Worm (Caenorhabditis elegans): ENCODE data around the gene gcy-9.

Gene gcy-9

DNA sequence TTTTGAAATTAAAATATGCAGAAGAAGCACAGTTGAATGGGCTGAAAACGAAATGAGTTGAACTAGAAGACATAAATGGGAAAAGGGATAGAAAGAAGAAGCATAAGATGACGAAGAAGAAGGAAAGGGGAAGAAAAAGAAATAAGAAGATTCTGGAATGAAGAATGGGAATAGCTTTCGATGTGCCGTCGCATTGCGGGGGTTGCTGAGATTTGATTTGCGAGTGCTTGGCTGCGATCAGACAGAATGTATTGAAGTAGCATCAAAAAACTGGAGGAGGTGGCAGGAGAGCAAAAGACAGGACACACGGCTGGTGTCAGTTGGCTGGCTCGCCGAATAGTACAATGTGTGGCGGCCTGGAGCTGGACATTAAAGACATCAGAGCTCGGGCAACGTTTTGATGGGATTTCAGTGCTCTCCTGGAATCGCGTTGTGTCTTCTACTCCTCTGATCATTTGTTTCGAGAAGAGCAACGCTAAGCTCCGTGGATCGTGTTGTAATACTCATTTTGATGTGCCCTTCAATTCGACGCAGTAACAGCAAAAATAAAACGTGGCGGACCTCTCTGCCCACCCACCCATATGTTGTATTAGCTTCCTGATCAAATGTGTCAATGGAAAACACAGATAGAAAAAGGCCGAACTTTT lies 41.6 kb upstream of the gcy-9 start (continued):
- peak; percentile 25 for TF ChIP-seq C08G9.2 (tag; optimal IDR thresholded peaks at IDR 0.05)

DNA sequence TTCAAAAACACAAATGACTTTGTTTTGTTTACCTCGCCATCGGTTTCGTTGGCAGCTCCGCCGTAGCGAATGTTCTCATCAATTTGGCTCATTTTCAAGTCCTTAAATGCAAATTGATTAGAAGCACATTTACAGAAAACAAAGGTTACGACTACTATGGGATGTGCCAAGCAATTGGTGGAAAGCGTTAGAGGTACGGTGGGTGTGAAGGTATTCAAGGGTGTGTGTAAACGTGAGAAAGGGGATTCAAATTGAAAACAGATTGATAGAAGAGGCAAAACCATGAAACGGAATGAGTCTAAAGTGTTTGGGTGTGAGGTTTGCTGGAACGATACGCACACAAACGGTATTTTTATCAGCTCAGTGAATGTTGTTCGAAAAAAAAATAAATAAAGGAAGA lies 39.7 kb upstream of the gcy-9 start, which contains the start of gene tni-1:
Gene tni-1 (minus strand): TSS at position 101 of the 400 bp plus-strand sequence.
- no peak for TF ChIP-seq pha-4 (tag; optimal IDR thresholded peaks at IDR 0.05)
- TF ChIP-seq zip-5 (tag; optimal IDR thresholded peaks at IDR 0.05), result no peak
- TF ChIP-seq ceh-31 (tag; optimal IDR thresholded peaks at IDR 0.05), result no peak
- TF ChIP-seq pqm-1 (tag; optimal IDR thresholded peaks at IDR 0.05), result no peak
- no peak for TF ChIP-seq ttx-3 (tag; optimal IDR thresholded peaks at IDR 0.05)
- TF ChIP-seq tbx-2 (tag; optimal IDR thresholded peaks at IDR 0.05), result no peak

DNA sequence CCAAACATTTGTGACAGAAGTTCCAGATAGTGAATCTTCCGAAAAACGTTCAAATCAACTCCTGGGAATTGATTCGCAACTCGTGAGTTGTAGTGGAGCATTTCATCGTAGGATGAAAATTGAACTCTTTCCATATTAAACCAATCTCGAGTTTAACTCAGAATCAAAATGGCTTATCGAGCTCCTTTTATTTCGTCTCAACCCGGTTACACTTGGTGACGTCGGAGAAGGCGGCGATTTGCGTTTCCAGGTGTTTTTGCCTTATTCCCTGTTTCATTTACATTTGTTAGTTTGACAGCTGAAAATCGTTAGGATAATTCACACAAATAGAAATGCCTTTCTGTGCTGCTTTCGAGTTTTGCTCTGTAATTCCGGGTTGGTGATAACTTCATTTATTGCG lies 37.8 kb upstream of the gcy-9 start, which contains the start of gene F42E11.3:
Gene F42E11.3 (minus strand): TSS at position 101 of the 400 bp plus-strand sequence.
- TF ChIP-seq syd-9 (tag; optimal IDR thresholded peaks at IDR 0.05), result no peak
- peak; percentile 31 for TF ChIP-seq ama-1 (optimal IDR thresholded peaks at IDR 0.05)

DNA sequence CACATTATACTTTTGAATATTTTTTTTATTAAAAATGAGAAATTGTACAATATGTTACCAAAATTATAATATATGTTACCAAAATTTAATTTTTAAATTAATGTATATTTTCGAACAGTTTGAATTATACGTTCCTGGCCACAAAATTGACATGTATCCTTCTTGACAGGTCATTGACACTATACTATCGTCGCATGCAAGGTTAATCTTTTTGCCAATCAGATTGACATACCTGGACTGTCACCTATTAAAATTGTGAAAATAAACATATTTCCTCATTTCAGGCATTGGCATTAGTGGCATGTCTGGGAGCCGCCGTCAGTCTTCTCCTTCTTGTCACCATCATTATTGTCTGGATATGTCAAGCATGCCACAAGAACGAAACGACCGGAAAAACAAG lies 32.4 kb upstream of the gcy-9 start:
- TF ChIP-seq ceh-30 (tag; optimal IDR thresholded peaks at IDR 0.05), result no peak
- TF ChIP-seq ceh-2 (tag; optimal IDR thresholded peaks at IDR 0.05), result no peak
- no peak for TF ChIP-seq nhr-232 (tag; optimal IDR thresholded peaks at IDR 0.05)
- TF ChIP-seq unc-55 (GFP tag; optimal IDR thresholded peaks at IDR 0.05), result no peak
- no peak for TF ChIP-seq Y22D7AL.16 (tag; optimal IDR thresholded peaks at IDR 0.05)
- no peak for TF ChIP-seq ceh-31 (tag; optimal IDR thresholded peaks at IDR 0.05)
- no peak for TF ChIP-seq ceh-34 (tag; optimal IDR thresholded peaks at IDR 0.05)
- TF ChIP-seq nfya-1 (tag; optimal IDR thresholded peaks at IDR 0.05), result no peak
- TF ChIP-seq unc-42 (tag; optimal IDR thresholded peaks at IDR 0.05), result no peak
- TF ChIP-seq fkh-10 (GFP tag; optimal IDR thresholded peaks at IDR 0.05), result no peak
- TF ChIP-seq pat-9 (tag; optimal IDR thresholded peaks at IDR 0.05), result no peak
- TF ChIP-seq zip-5 (tag; optimal IDR thresholded peaks at IDR 0.05), result no peak
- TF ChIP-seq nhr-11 (tag; optimal IDR thresholded peaks at IDR 0.05), result no peak
- no peak for TF ChIP-seq ceh-6 (GFP tag; optimal IDR thresholded peaks at IDR 0.05)
- TF ChIP-seq pros-1 (tag; optimal IDR thresholded peaks at IDR 0.05), result no peak
- TF ChIP-seq rnt-1 (tag; optimal IDR thresholded peaks at IDR 0.05), result no peak
- no peak for TF ChIP-seq ceh-19 (GFP tag; optimal IDR thresholded peaks at IDR 0.05)
- no peak for TF ChIP-seq T23F11.4 (GFP tag; optimal IDR thresholded peaks at IDR 0.05)

DNA sequence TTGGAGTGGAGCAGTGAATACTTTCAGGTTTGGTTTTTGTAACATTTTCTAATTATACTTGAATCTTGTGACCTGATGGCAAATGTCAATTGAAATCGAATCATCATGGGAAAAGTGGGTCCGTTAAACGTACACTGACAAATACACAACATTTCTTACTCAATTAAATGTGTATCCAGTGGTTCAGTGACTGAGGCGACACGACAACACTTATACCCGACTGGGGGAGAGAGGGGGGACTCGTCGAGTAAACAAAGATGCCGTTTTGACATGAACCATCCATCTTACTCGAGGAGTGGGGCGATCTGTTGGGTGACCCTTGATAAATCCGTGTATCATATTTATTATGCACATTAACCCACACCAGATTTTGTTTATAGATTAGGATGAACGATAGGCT lies 31.2 kb upstream of the gcy-9 start:
- no peak for TF ChIP-seq hlh-8 (tag; optimal IDR thresholded peaks at IDR 0.05)
- no peak for TF ChIP-seq fkh-10 (GFP tag; optimal IDR thresholded peaks at IDR 0.05)
- TF ChIP-seq sdc-2 (tag; optimal IDR thresholded peaks at IDR 0.05), result no peak
- TF ChIP-seq unc-3 (GFP tag; conservative IDR thresholded peaks at IDR 0.05), result no peak
- TF ChIP-seq unc-3 (tag; optimal IDR thresholded peaks at IDR 0.05), result no peak
- peak; percentile 29 for TF ChIP-seq tbx-2 (tag; optimal IDR thresholded peaks at IDR 0.05)
- TF ChIP-seq mec-3 (tag; optimal IDR thresholded peaks at IDR 0.05; ENCODE audit: borderline replicate concordance), result no peak
- TF ChIP-seq eyg-1 (tag; optimal IDR thresholded peaks at IDR 0.05), result no peak
- no peak for TF ChIP-seq che-1 (tag; optimal IDR thresholded peaks at IDR 0.05)
- peak; percentile 54 for TF ChIP-seq unc-55 (GFP tag; optimal IDR thresholded peaks at IDR 0.05)
- no peak for TF ChIP-seq pros-1 (tag; optimal IDR thresholded peaks at IDR 0.05)
- TF ChIP-seq madf-2 (tag; optimal IDR thresholded peaks at IDR 0.05), result no peak
- peak; percentile 54 for TF ChIP-seq unc-42 (tag; optimal IDR thresholded peaks at IDR 0.05)
- no peak for TF ChIP-seq ceh-34 (tag; optimal IDR thresholded peaks at IDR 0.05)
- TF ChIP-seq ceh-19 (GFP tag; optimal IDR thresholded peaks at IDR 0.05), result no peak
- TF ChIP-seq Y22D7AL.16 (tag; optimal IDR thresholded peaks at IDR 0.05), result no peak
- TF ChIP-seq tbx-7 (tag; optimal IDR thresholded peaks at IDR 0.05), result no peak
- TF ChIP-seq syd-9 (tag; optimal IDR thresholded peaks at IDR 0.05), result no peak
- TF ChIP-seq pax-1 (tag; optimal IDR thresholded peaks at IDR 0.05), result no peak
- no peak for TF ChIP-seq hlh-30 (tag; optimal IDR thresholded peaks at IDR 0.05; ENCODE audit: insufficient read depth)
- no peak for TF ChIP-seq sox-2 (GFP tag; IDR thresholded peaks at IDR 0.05)
